Worm (Caenorhabditis elegans) whole organism, L4 larva: Measurements from ENCODE around the gene str-114.

Experiments used
- lsy-2 ChIP-seq, 2 experiments: fragments of 150-350 bp in 1 of 2; sonication (generic microtip) in 1 of 2; optimal IDR thresholded peaks; 2 replicates each; lab custom pipeline; 2014 to 2017; ENCODE audit warnings: missing biosample characterization in 2 of 2, missing genetic modification characterization in 2 of 2
- rbr-2 ChIP-seq: sonication (generic microtip); optimal IDR thresholded peaks from 2 replicates; lab custom pipeline; 2016; ENCODE audit warnings: missing genotype, missing genetic modification characterization, missing compliant biosample characterization
- skn-1 ChIP-seq: fragments of 150-350 bp; optimal IDR thresholded peaks from 2 replicates; lab custom pipeline; 2014; ENCODE audit warnings: missing biosample characterization, missing genetic modification characterization

DNA sequence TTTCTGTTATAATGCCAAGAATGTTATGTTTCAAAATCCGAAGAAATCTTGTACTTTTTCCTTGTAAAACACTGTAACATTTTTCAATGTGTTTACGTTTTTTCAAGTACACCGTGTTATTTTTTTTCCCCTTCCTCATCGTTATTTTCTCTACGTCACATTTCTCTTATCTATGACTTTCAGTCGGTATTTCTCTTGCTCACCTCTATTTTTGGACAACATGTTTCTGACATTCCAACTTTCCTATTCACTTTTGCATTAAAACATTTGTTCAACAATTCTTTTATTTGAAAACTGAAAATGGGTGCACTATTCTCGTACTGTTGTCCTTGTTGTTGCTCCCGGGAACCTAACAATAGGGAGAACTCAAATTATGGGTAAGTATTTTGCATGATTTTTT is 23.5 kb downstream of the str-114 start, which contains the start of gene pals-33:
- TF ChIP-seq lsy-2 (tag; optimal IDR thresholded peaks at IDR 0.05; lab: Kevin White, UChicago) (no peak), rbr-2 (tag; lab: Kevin White, UChicago) (no peak), skn-1 (tag; lab: Kevin White, UChicago) (no peak)
